Worm (Caenorhabditis elegans) whole organism, L4 larva: ENCODE results near the gene otpl-5.

Experiments used
- D1046.2 ChIP-seq: fragments of 200-800 bp; sonication (Bioruptor generic); IDR thresholded peaks from 2 replicates; pipeline ENCODE4 v1.3.6; 2022; ENCODE audit warnings: missing genetic modification characterization, missing compliant biosample characterization
- F49E8.2 ChIP-seq: sonication (generic microtip); optimal IDR thresholded peaks from 2 replicates; lab custom pipeline; 2016; ENCODE audit warnings: missing compliant biosample characterization, mild to moderate bottlenecking, missing genetic modification characterization, borderline replicate concordance
- R02D3.7 ChIP-seq: fragments of 150-350 bp; sonication (generic microtip); optimal IDR thresholded peaks from 3 replicates; lab custom pipeline; 2014; ENCODE audit warnings: missing biosample characterization, missing genetic modification characterization
- T26A8.4 ChIP-seq: fragments of 200-800 bp; sonication (Bioruptor generic); IDR thresholded peaks from 2 replicates; pipeline ENCODE4 v1.3.6; 2022; ENCODE audit warnings: missing genetic modification characterization, missing compliant biosample characterization
- Y48G9A.11 ChIP-seq: fragments of 200-800 bp; sonication (Bioruptor generic); IDR thresholded peaks from 2 replicates; pipeline ENCODE4 v1.3.6; 2022; ENCODE audit warnings: missing genetic modification reagents, missing genetic modification characterization, missing compliant biosample characterization
- aly-2 ChIP-seq: sonication (generic microtip); optimal IDR thresholded peaks from 2 replicates; lab custom pipeline; 2018; ENCODE audit warnings: missing biosample characterization, missing genetic modification characterization
- ama-1 ChIP-seq: fragments of 150-350 bp; optimal IDR thresholded peaks from 2 replicates; lab custom pipeline; 2014; ENCODE audit warnings: inconsistent platforms, mixed read lengths
- arid-1 ChIP-seq: fragments of 200-800 bp; sonication (Bioruptor generic); conservative IDR thresholded peaks from 2 replicates; pipeline ENCODE4 v1.3.6; 2022; ENCODE audit warnings: missing genetic modification reagents, missing genetic modification characterization, missing compliant biosample characterization
- ceh-20 ChIP-seq: fragments of 200-800 bp; sonication (Bioruptor generic); IDR thresholded peaks from 2 replicates; pipeline ENCODE4 v1.3.6; 2022; ENCODE audit warnings: missing genetic modification reagents, missing genetic modification characterization, missing compliant biosample characterization
- ceh-28 ChIP-seq: fragments of 150-350 bp; optimal IDR thresholded peaks from 2 replicates; lab custom pipeline; 2014; ENCODE audit warnings: missing biosample characterization, missing genetic modification reagents, missing genetic modification characterization
- ceh-44 ChIP-seq: fragments of 200-800 bp; sonication (Bioruptor generic); IDR thresholded peaks from 2 replicates; pipeline ENCODE4 v1.3.6; 2022; ENCODE audit warnings: missing genetic modification reagents, missing genetic modification characterization, missing compliant biosample characterization
- daf-12 ChIP-seq: fragments of 150-350 bp; optimal IDR thresholded peaks from 2 replicates; lab custom pipeline; 2014; ENCODE audit warnings: missing biosample characterization, missing genetic modification reagents, missing genetic modification characterization
- daf-16 ChIP-seq, 3 experiments: sonication (generic microtip); optimal IDR thresholded peaks; 2 replicates each; lab custom pipeline; 2016 to 2017; ENCODE audit warnings: missing genetic modification characterization in 3 of 3, missing genetic modification reagents in 3 of 3, mild to moderate bottlenecking in 2 of 3, missing compliant biosample characterization in 2 of 3, missing biosample characterization in 1 of 3, moderate library complexity in 1 of 3
- daf-19 ChIP-seq: fragments of 200-800 bp; sonication (Bioruptor generic); conservative IDR thresholded peaks from 2 replicates; pipeline ENCODE4 v1.3.6; 2022; ENCODE audit warnings: missing genetic modification characterization, missing compliant biosample characterization
- dmd-6 ChIP-seq: fragments of 200-800 bp; sonication (Bioruptor generic); IDR thresholded peaks from 2 replicates; pipeline ENCODE4 v1.3.6; 2022; ENCODE audit warnings: missing genetic modification reagents, missing genetic modification characterization, missing compliant biosample characterization
- dpl-1 ChIP-seq: fragments of 150-350 bp; optimal IDR thresholded peaks from 2 replicates; lab custom pipeline; 2014; ENCODE audit warnings: missing biosample characterization, missing genetic modification reagents, missing genetic modification characterization
- fkh-10 ChIP-seq: fragments of 150-350 bp; optimal IDR thresholded peaks from 2 replicates; lab custom pipeline; 2014; ENCODE audit warnings: missing biosample characterization, missing genetic modification reagents, missing genetic modification characterization
- gei-8 ChIP-seq: fragments of 200-800 bp; sonication (Bioruptor generic); optimal IDR thresholded peaks from 2 replicates; lab custom pipeline; 2018; ENCODE audit warnings: mild to moderate bottlenecking, missing genetic modification characterization, missing compliant biosample characterization
- lim-7 ChIP-seq: fragments of 200-800 bp; sonication (Bioruptor generic); IDR thresholded peaks from 2 replicates; pipeline ENCODE4 v1.3.6; 2022; ENCODE audit warnings: missing genetic modification characterization, missing compliant biosample characterization
- lin-13 ChIP-seq: fragments of 150-350 bp; optimal IDR thresholded peaks from 2 replicates; lab custom pipeline; 2014; ENCODE audit warnings: missing biosample characterization, missing genetic modification reagents, missing genetic modification characterization
- lin-39 ChIP-seq: fragments of 150-350 bp; optimal IDR thresholded peaks from 2 replicates; lab custom pipeline; 2014; ENCODE audit warnings: missing biosample characterization, missing genetic modification reagents, missing genetic modification characterization
- lir-3 ChIP-seq: sonication (generic microtip); optimal IDR thresholded peaks from 2 replicates; lab custom pipeline; 2016; ENCODE audit warnings: mild to moderate bottlenecking, missing genetic modification characterization, missing compliant biosample characterization
- madf-9 ChIP-seq: fragments of 200-800 bp; sonication (Bioruptor generic); conservative IDR thresholded peaks from 2 replicates; pipeline ENCODE4 v1.3.6; 2022; ENCODE audit warnings: missing genetic modification reagents, missing genetic modification characterization, missing compliant biosample characterization
- mdl-1 ChIP-seq, 2 experiments: fragments of 150-350 bp in 1 of 2; sonication (generic microtip) in 1 of 2; optimal IDR thresholded peaks; 2 replicates each; lab custom pipeline; 2014 to 2017; ENCODE audit warnings: missing biosample characterization in 2 of 2, missing genetic modification characterization in 2 of 2
- mdt-29 ChIP-seq: fragments of 200-800 bp; sonication (Bioruptor generic); IDR thresholded peaks from 2 replicates; pipeline ENCODE4 v1.3.6; 2022; ENCODE audit warnings: missing genetic modification reagents, missing genetic modification characterization, missing compliant biosample characterization
- mep-1 ChIP-seq: fragments of 150-350 bp; sonication (generic microtip); optimal IDR thresholded peaks from 3 replicates; lab custom pipeline; 2014; ENCODE audit warnings: missing biosample characterization, missing genetic modification characterization
- mes-2 ChIP-seq: sonication (generic microtip); optimal IDR thresholded peaks from 2 replicates; lab custom pipeline; 2016; ENCODE audit warnings: missing genotype, mild to moderate bottlenecking, missing genetic modification characterization, missing compliant biosample characterization; ENCODE audit not compliant: poor library complexity, severe bottlenecking
- nhr-11 ChIP-seq: fragments of 150-350 bp; optimal IDR thresholded peaks from 2 replicates; lab custom pipeline; 2014; ENCODE audit warnings: missing biosample characterization, missing genetic modification characterization
- nhr-25 ChIP-seq: sonication (generic microtip); optimal IDR thresholded peaks from 2 replicates; lab custom pipeline; 2017; ENCODE audit warnings: missing genetic modification characterization, mild to moderate bottlenecking, missing compliant biosample characterization, antibody characterized with exemption, moderate library complexity, borderline replicate concordance; ENCODE audit not compliant: insufficient read depth
- nhr-41 ChIP-seq: fragments of 200-800 bp; sonication (Bioruptor generic); IDR thresholded peaks from 2 replicates; pipeline ENCODE4 v1.3.6; 2022; ENCODE audit warnings: missing genetic modification reagents, missing genetic modification characterization, missing compliant biosample characterization
- nhr-42 ChIP-seq: fragments of 200-800 bp; sonication (Bioruptor generic); IDR thresholded peaks from 2 replicates; pipeline ENCODE4 v1.3.6; 2022; ENCODE audit warnings: missing genetic modification characterization, missing compliant biosample characterization
- nhr-76 ChIP-seq: fragments of 150-350 bp; optimal IDR thresholded peaks from 2 replicates; lab custom pipeline; 2014; ENCODE audit warnings: missing biosample characterization, missing genetic modification characterization
- pha-4 ChIP-seq, 2 experiments: fragments of 150-350 bp in 1 of 2; fragments of 200-800 bp in 1 of 2; sonication (Bioruptor generic) in 1 of 2; IDR thresholded peaks in 1 of 2; optimal IDR thresholded peaks in 1 of 2; 2 replicates each; pipeline versions ENCODE4 v1.3.6 to Lab custom; 2014 to 2022; ENCODE audit warnings: missing genetic modification characterization in 2 of 2, missing genetic modification reagents in 2 of 2, missing biosample characterization in 1 of 2, missing compliant biosample characterization in 1 of 2
- php-3 ChIP-seq: fragments of 200-800 bp; sonication (Bioruptor generic); IDR thresholded peaks from 2 replicates; pipeline ENCODE4 v1.3.6; 2022; ENCODE audit warnings: missing genetic modification reagents, missing genetic modification characterization, missing compliant biosample characterization
- pqm-1 ChIP-seq: sonication (generic microtip); optimal IDR thresholded peaks from 2 replicates; lab custom pipeline; 2017; ENCODE audit warnings: missing biosample characterization, missing genetic modification characterization
- set-16 ChIP-seq: fragments of 200-800 bp; sonication (Bioruptor generic); IDR thresholded peaks from 2 replicates; pipeline ENCODE4 v1.3.6; 2022; ENCODE audit warnings: missing genetic modification reagents, missing genetic modification characterization, missing compliant biosample characterization
- skn-1 ChIP-seq: fragments of 150-350 bp; optimal IDR thresholded peaks from 2 replicates; lab custom pipeline; 2014; ENCODE audit warnings: missing biosample characterization, missing genetic modification characterization
- snpc-1.2 ChIP-seq: fragments of 200-800 bp; sonication (Bioruptor generic); IDR thresholded peaks from 2 replicates; pipeline ENCODE4 v1.3.6; 2022; ENCODE audit warnings: missing genetic modification reagents, missing genetic modification characterization, missing compliant biosample characterization
- tag-97 ChIP-seq: fragments of 200-800 bp; sonication (Bioruptor generic); IDR thresholded peaks from 2 replicates; pipeline ENCODE4 v1.3.6; 2022; ENCODE audit warnings: missing genetic modification characterization, missing compliant biosample characterization
- unc-62 ChIP-seq, 3 experiments: fragments of 150-350 bp in 1 of 3; sonication (generic microtip); optimal IDR thresholded peaks in 2 of 3; peaks in 1 of 3; 1 replicate in 1 of 3; 2 replicates in 2 of 3; lab custom pipeline; 2014 to 2017; ENCODE audit warnings: missing biosample characterization in 3 of 3, missing genetic modification characterization in 3 of 3, missing genetic modification reagents in 3 of 3, missing genotype in 1 of 3
- zag-1 ChIP-seq: fragments of 150-350 bp; optimal IDR thresholded peaks from 2 replicates; lab custom pipeline; 2014; ENCODE audit warnings: missing biosample characterization, missing genetic modification characterization
- zfp-2 ChIP-seq: sonication (generic microtip); optimal IDR thresholded peaks from 2 replicates; lab custom pipeline; 2016; ENCODE audit warnings: mild to moderate bottlenecking, missing genetic modification characterization, missing compliant biosample characterization
- ztf-11 ChIP-seq: fragments of 150-350 bp; optimal IDR thresholded peaks from 2 replicates; lab custom pipeline; 2014; ENCODE audit warnings: missing biosample characterization, missing genetic modification characterization

The otpl-5 gene

ce11 chrV:8529219-8529618 lies at the start of gene otpl-5:
otpl-5 (plus strand) TSS chrV:8529519.
- no peak for TF ChIP-seq lin-39 (tag; lab: Kevin White, UChicago)
- TF ChIP-seq pqm-1 (tag; lab: Kevin White, UChicago): no peak
- no peak for TF ChIP-seq mes-2
- TF ChIP-seq nhr-42: no peak
- TF ChIP-seq madf-9 (GFP tag; lab: Robert Waterston, UW): no peak
- TF ChIP-seq ceh-44 (GFP tag; lab: Robert Waterston, UW): no peak
- TF ChIP-seq lin-13 (GFP tag; lab: Kevin White, UChicago): no peak
- no peak for TF ChIP-seq daf-16 (GFP tag; optimal IDR thresholded peaks at IDR 0.05; lab: Kevin White, UChicago)
- no peak for TF ChIP-seq daf-16 (tag; optimal IDR thresholded peaks at IDR 0.05; lab: Kevin White, UChicago)
- no peak for TF ChIP-seq gei-8 (GFP tag; lab: Kevin White, UChicago)
- no peak for TF ChIP-seq D1046.2
- no peak for TF ChIP-seq dmd-6 (GFP tag; lab: Robert Waterston, UW)
- no peak for TF ChIP-seq F49E8.2 (tag; lab: Kevin White, UChicago)
- no peak for TF ChIP-seq ztf-11 (tag; lab: Kevin White, UChicago)
- no peak for TF ChIP-seq ama-1 (lab: Kevin White, UChicago)
- TF ChIP-seq snpc-1.2 (GFP tag; lab: Robert Waterston, UW): no peak
- TF ChIP-seq nhr-76 (tag; lab: Kevin White, UChicago): no peak
- no peak for TF ChIP-seq mdt-29 (GFP tag; lab: Robert Waterston, UW)

ce11 chrV:8481274-8481673 lies 48.0 kb upstream of the otpl-5 start:
- TF ChIP-seq unc-62 (GFP tag; optimal IDR thresholded peaks at IDR 0.05 in 1 of 2; lab: Kevin White, UChicago) (peak in 1 of 2 experiments; percentile 92), unc-62 (tag; optimal IDR thresholded peaks at IDR 0.05; lab: Kevin White, UChicago) (no peak), set-16 (no peak), aly-2 (tag; lab: Kevin White, UChicago) (no peak)

- no peak for TF ChIP-seq T26A8.4 (GFP tag; lab: Robert Waterston, UW)
- peak in 1 of 2 experiments; percentile 77 for TF ChIP-seq unc-62 (GFP tag; optimal IDR thresholded peaks at IDR 0.05 in 1 of 2; lab: Kevin White, UChicago)
- TF ChIP-seq unc-62 (tag; optimal IDR thresholded peaks at IDR 0.05; lab: Kevin White, UChicago): no peak
- TF ChIP-seq nhr-11: no peak
- TF ChIP-seq zag-1 (tag; lab: Kevin White, UChicago): no peak
- TF ChIP-seq daf-12 (tag; lab: Kevin White, UChicago): no peak
Measured at ce11 chrV:8494260-8494939, 34.9 kb upstream of the otpl-5 start, which contains the start of gene pxn-1. pxn-1 (plus strand) TSS chrV:8494889.

- TF ChIP-seq pha-4 (GFP tag; IDR thresholded peaks at IDR 0.05; lab: Robert Waterston, UW) (peak; percentile 34; the same call in 1 of the 2 replicates), pha-4 (tag; optimal IDR thresholded peaks at IDR 0.05; lab: Kevin White, UChicago) (no peak), nhr-41 (0 out of 2 replicates have a peak, but pooled peaks have one; percentile 45), zfp-2 (tag; lab: Kevin White, UChicago) (no peak), tag-97 (GFP tag; lab: Robert Waterston, UW) (no peak), php-3 (GFP tag; lab: Robert Waterston, UW) (no peak), mep-1 (no peak), skn-1 (tag; lab: Kevin White, UChicago) (no peak), daf-19 (0 out of 2 replicates have a peak, but pooled peaks have one; percentile 57), zag-1 (tag; lab: Kevin White, UChicago) (no peak), ceh-28 (tag; lab: Kevin White, UChicago) (no peak), Y48G9A.11 (GFP tag; lab: Robert Waterston, UW) (no peak), mdl-1 (tag; optimal IDR thresholded peaks at IDR 0.05; lab: Kevin White, UChicago) (no peak), fkh-10 (GFP tag; lab: Kevin White, UChicago) (no peak), T26A8.4 (GFP tag; lab: Robert Waterston, UW) (no peak), lin-39 (tag; lab: Kevin White, UChicago) (no peak), nhr-42 (no peak), arid-1 (GFP tag; lab: Robert Waterston, UW) (0 out of 2 replicates have a peak, but pooled peaks have one; percentile 28), R02D3.7 (no peak), ceh-20 (GFP tag; lab: Robert Waterston, UW) (no peak), lim-7 (GFP tag; lab: Robert Waterston, UW) (peak; percentile 75), lir-3 (no peak), ceh-44 (GFP tag; lab: Robert Waterston, UW) (no peak), dpl-1 (GFP tag; lab: Kevin White, UChicago) (no peak), nhr-25 (tag; lab: Kevin White, UChicago) (no peak)
Measured at ce11 chrV:8495106-8495505, 34.2 kb upstream of the otpl-5 start.
